Worm (Caenorhabditis elegans): ENCODE measurements around the gene F56C3.4.
A peak's percentile ranks its signal among the peaks of the same experiment; 100 is the strongest.

Gene F56C3.4

DNA sequence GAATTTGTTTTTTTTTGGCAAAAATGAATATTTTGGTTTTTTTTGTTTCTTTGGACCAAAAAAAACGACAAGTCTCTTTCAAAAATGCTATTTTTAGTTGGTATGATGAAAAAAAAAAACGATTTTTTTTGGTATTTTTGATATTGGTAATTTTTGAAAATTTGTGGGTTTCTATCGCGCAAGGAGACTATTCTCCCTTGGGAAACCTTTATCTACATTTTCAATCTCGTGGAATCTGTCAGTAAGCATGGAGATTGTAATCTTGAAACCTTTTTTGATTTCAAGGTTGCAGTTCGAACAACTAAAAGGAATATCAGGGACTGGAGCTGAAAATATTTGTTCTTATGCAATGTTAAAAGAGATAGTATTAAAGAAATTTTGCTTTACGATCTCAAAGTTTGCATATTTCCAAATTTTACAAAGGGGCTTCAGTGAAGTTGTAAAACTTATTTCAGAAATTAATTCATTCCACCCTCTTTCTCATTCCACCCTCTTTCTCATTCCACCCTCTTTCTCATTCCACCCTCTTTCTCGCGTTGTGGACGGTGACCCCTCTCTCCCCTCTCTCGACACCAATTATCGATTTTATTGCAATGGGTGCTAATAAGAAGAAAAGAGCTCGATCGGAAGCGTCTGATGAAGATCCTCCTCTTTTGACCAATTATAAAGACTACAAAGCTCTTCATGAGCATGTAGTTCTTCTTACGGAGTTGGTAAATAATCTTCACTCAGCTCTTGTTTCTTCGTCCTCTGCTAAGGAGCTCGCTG lies 21.4 kb downstream of the F56C3.4 start (continued):
- TF ChIP-seq ztf-26 (tag; optimal IDR thresholded peaks at IDR 0.05) = no peak
- TF ChIP-seq lin-40 (tag; optimal IDR thresholded peaks at IDR 0.05) = peak; percentile 67

ce11 chrX:1337834-1338233 lies 22.7 kb downstream of the F56C3.4 start:
- TF ChIP-seq nhr-80 (tag; optimal IDR thresholded peaks at IDR 0.05) (peak; percentile 52), nfya-1 (tag; optimal IDR thresholded peaks at IDR 0.05; ENCODE audit: borderline replicate concordance, insufficient read depth) (no peak), ztf-28 (GFP tag; IDR thresholded peaks at IDR 0.05) (no peak), nfyb-1 (GFP tag; IDR thresholded peaks at IDR 0.05) (no peak)

ce11 chrX:1337009-1337408 lies 23.5 kb downstream of the F56C3.4 start, which contains the start of gene ttr-37:
TSS of gene ttr-37 (minus strand) at chrX:1337175.
- TF ChIP-seq hrde-1 (tag; optimal IDR thresholded peaks at IDR 0.05; ENCODE audit: borderline replicate concordance) = no peak
- TF ChIP-seq F23B12.7 (tag; optimal IDR thresholded peaks at IDR 0.05; ENCODE audit: insufficient read depth) = no peak
- peak; percentile 56 for TF ChIP-seq tlf-1 (GFP tag; optimal IDR thresholded peaks at IDR 0.05)
- TF ChIP-seq madf-10 (tag; optimal IDR thresholded peaks at IDR 0.05) = no peak
- no peak for TF ChIP-seq B0261.1 (tag; optimal IDR thresholded peaks at IDR 0.05)
- TF ChIP-seq ets-4 (GFP tag; optimal IDR thresholded peaks at IDR 0.05) = no peak
- peak; percentile 75 for TF ChIP-seq unc-62 (GFP tag; optimal IDR thresholded peaks at IDR 0.05)
- TF ChIP-seq nfyb-1 (GFP tag; IDR thresholded peaks at IDR 0.05) = no peak; the same call in 1 of the 2 replicates
- 0 out of 2 replicates have a peak, but pooled peaks have one; percentile 36 for TF ChIP-seq let-526 (GFP tag; IDR thresholded peaks at IDR 0.05)
- no peak for TF ChIP-seq F39B2.1 (GFP tag; IDR thresholded peaks at IDR 0.05)
- no peak for TF ChIP-seq snpc-1.3 (tag; optimal IDR thresholded peaks at IDR 0.05; ENCODE audit: insufficient read depth)
- TF ChIP-seq egl-18 (GFP tag; IDR thresholded peaks at IDR 0.05) = no peak
- TF ChIP-seq aptf-2 (GFP tag; conservative IDR thresholded peaks at IDR 0.05) = no peak
- TF ChIP-seq hlh-12 (tag; optimal IDR thresholded peaks at IDR 0.05) = no peak
- no peak for TF ChIP-seq lin-54 (GFP tag; optimal IDR thresholded peaks at IDR 0.05)
- TF ChIP-seq nhr-80 (tag; optimal IDR thresholded peaks at IDR 0.05) = peak; percentile 83
- TF ChIP-seq Y79H2A.3 (GFP tag; conservative IDR thresholded peaks at IDR 0.05) = no peak
- TF ChIP-seq dpff-1 (tag; optimal IDR thresholded peaks at IDR 0.05) = no peak
- no peak for TF ChIP-seq zim-3 (tag; optimal IDR thresholded peaks at IDR 0.05)
- TF ChIP-seq sptf-2 (GFP tag; optimal IDR thresholded peaks at IDR 0.05) = no peak
- no peak for TF ChIP-seq tbp1 (GFP tag; optimal IDR thresholded peaks at IDR 0.05)
- TF ChIP-seq B0035.1 (tag; optimal IDR thresholded peaks at IDR 0.05) = no peak
- TF ChIP-seq egl-44 (GFP tag; IDR thresholded peaks at IDR 0.05) = no peak
- TF ChIP-seq xnd-1 (tag; optimal IDR thresholded peaks at IDR 0.05) = no peak
- TF ChIP-seq dpl-1 (GFP tag; optimal IDR thresholded peaks at IDR 0.05) = no peak
- no peak for TF ChIP-seq F52B5.7 (tag; optimal IDR thresholded peaks at IDR 0.05)
- TF ChIP-seq F57A8.1 (GFP tag; optimal IDR thresholded peaks at IDR 0.05) = no peak
- no peak for TF ChIP-seq rpc-1 (optimal IDR thresholded peaks at IDR 0.05)
- no peak for TF ChIP-seq rpc-1 (tag; optimal IDR thresholded peaks at IDR 0.05)
- no peak for TF ChIP-seq ztf-26 (tag; optimal IDR thresholded peaks at IDR 0.05)
- no peak for TF ChIP-seq snpc-4 (GFP tag; optimal IDR thresholded peaks at IDR 0.05)
- TF ChIP-seq snpc-4 (tag; optimal IDR thresholded peaks at IDR 0.05) = no peak
- no peak for TF ChIP-seq T07F8.4 (tag; optimal IDR thresholded peaks at IDR 0.05)
- no peak for TF ChIP-seq attf-5 (GFP tag; optimal IDR thresholded peaks at IDR 0.05)
- TF ChIP-seq chd-7 (tag; optimal IDR thresholded peaks at IDR 0.05) = peak; percentile 53
- TF ChIP-seq F57C9.4 (tag; optimal IDR thresholded peaks at IDR 0.05) = no peak
- TF ChIP-seq ZK185.1 (tag; optimal IDR thresholded peaks at IDR 0.05; ENCODE audit: poor library complexity, severe bottlenecking) = no peak
- TF ChIP-seq ztf-22 (GFP tag; optimal IDR thresholded peaks at IDR 0.05) = no peak
- TF ChIP-seq nfya-2 (GFP tag; IDR thresholded peaks at IDR 0.05) = no peak
- TF ChIP-seq ceh-79 (tag; optimal IDR thresholded peaks at IDR 0.05) = no peak
- TF ChIP-seq ztf-28 (GFP tag; IDR thresholded peaks at IDR 0.05) = no peak
- TF ChIP-seq lin-35 (GFP tag; optimal IDR thresholded peaks at IDR 0.05) = no peak

All from whole organism, young adult.